Worm (Caenorhabditis elegans): Measurements from ENCODE around the gene Y41D4B.15.

- no peak for TF ChIP-seq elt-2 (tag; optimal IDR thresholded peaks at IDR 0.05)
- TF ChIP-seq pqm-1 (tag; optimal IDR thresholded peaks at IDR 0.05): no peak
- no peak for TF ChIP-seq ceh-6 (GFP tag; optimal IDR thresholded peaks at IDR 0.05)
- TF ChIP-seq rnt-1 (tag; optimal IDR thresholded peaks at IDR 0.05): no peak
Measured at ce11 chrIV:1516527-1516926, 47.4 kb upstream of the Y41D4B.15 start, which contains the start of gene clec-172.
